Worm (Caenorhabditis elegans) whole organism, late embryonic: ENCODE measurements around the gene atg-9.

Source experiments
- F13H6.1 ChIP-seq: sonication (generic microtip); optimal IDR thresholded peaks from 2 replicates; lab custom pipeline; 2016; ENCODE audit warnings: missing genetic modification characterization, missing compliant biosample characterization
- K02D7.2 ChIP-seq: sonication (generic microtip); optimal IDR thresholded peaks from 2 replicates; lab custom pipeline; 2017; ENCODE audit warnings: mild to moderate bottlenecking, missing genetic modification characterization, missing compliant biosample characterization
- K09A11.1 ChIP-seq: sonication (generic microtip); optimal IDR thresholded peaks from 2 replicates; lab custom pipeline; 2017; ENCODE audit warnings: antibody characterized with exemption, mild to moderate bottlenecking, missing genetic modification characterization, missing compliant biosample characterization; ENCODE audit not compliant: insufficient read depth
- T23F11.4 ChIP-seq: fragments of 200-800 bp; sonication (Bioruptor generic); optimal IDR thresholded peaks from 2 replicates; lab custom pipeline; 2018; ENCODE audit warnings: mild to moderate bottlenecking, missing genetic modification characterization, missing compliant biosample characterization
- Y22D7AL.16 ChIP-seq: sonication (generic microtip); optimal IDR thresholded peaks from 2 replicates; lab custom pipeline; 2016; ENCODE audit warnings: missing genetic modification characterization, missing compliant biosample characterization
- ama-1 ChIP-seq: fragments of 150-350 bp; optimal IDR thresholded peaks from 2 replicates; lab custom pipeline; 2014
- ceh-18 ChIP-seq: sonication (generic microtip); optimal IDR thresholded peaks from 2 replicates; lab custom pipeline; 2016; ENCODE audit warnings: missing genetic modification characterization, missing compliant biosample characterization
- ceh-2 ChIP-seq: sonication (generic microtip); optimal IDR thresholded peaks from 2 replicates; lab custom pipeline; 2016; ENCODE audit warnings: missing genotype, missing genetic modification characterization, missing compliant biosample characterization
- ceh-24 ChIP-seq: sonication (generic microtip); optimal IDR thresholded peaks from 2 replicates; lab custom pipeline; 2016; ENCODE audit warnings: mild to moderate bottlenecking, missing genetic modification characterization, missing compliant biosample characterization
- ceh-30 ChIP-seq: fragments of 150-350 bp; optimal IDR thresholded peaks from 2 replicates; lab custom pipeline; 2014; ENCODE audit warnings: missing biosample characterization, missing genetic modification characterization
- ceh-31 ChIP-seq: sonication (generic microtip); optimal IDR thresholded peaks from 2 replicates; lab custom pipeline; 2016; ENCODE audit warnings: missing genetic modification characterization, missing compliant biosample characterization
- ceh-34 ChIP-seq: sonication (generic microtip); optimal IDR thresholded peaks from 2 replicates; lab custom pipeline; 2016; ENCODE audit warnings: mild to moderate bottlenecking, missing genetic modification characterization, missing compliant biosample characterization
- ceh-45 ChIP-seq: fragments of 200-800 bp; sonication (Bioruptor generic); IDR thresholded peaks from 2 replicates; pipeline ENCODE4 v1.3.6; 2022; ENCODE audit warnings: missing genetic modification reagents, missing genetic modification characterization, missing compliant biosample characterization
- ceh-48 ChIP-seq: sonication (generic microtip); optimal IDR thresholded peaks from 2 replicates; lab custom pipeline; 2016; ENCODE audit warnings: missing genetic modification characterization, inconsistent platforms, missing compliant biosample characterization
- che-1 ChIP-seq: sonication (generic microtip); optimal IDR thresholded peaks from 2 replicates; lab custom pipeline; 2016; ENCODE audit warnings: mild to moderate bottlenecking, missing genetic modification characterization, missing compliant biosample characterization
- dmd-4 ChIP-seq: sonication (generic microtip); optimal IDR thresholded peaks from 2 replicates; lab custom pipeline; 2016; ENCODE audit warnings: borderline replicate concordance, missing genetic modification characterization, missing compliant biosample characterization
- dve-1 ChIP-seq: sonication (generic microtip); optimal IDR thresholded peaks from 2 replicates; lab custom pipeline; 2017; ENCODE audit warnings: antibody characterized with exemption, mild to moderate bottlenecking, missing genetic modification characterization, missing compliant biosample characterization
- elt-2 ChIP-seq: sonication (generic microtip); optimal IDR thresholded peaks from 2 replicates; lab custom pipeline; 2016; ENCODE audit warnings: missing genetic modification reagents, missing genetic modification characterization, missing compliant biosample characterization
- elt-4 ChIP-seq: sonication (generic microtip); optimal IDR thresholded peaks from 2 replicates; lab custom pipeline; 2016; ENCODE audit warnings: missing genetic modification characterization, missing compliant biosample characterization
- ets-4 ChIP-seq: sonication (generic microtip); optimal IDR thresholded peaks from 2 replicates; lab custom pipeline; 2016; ENCODE audit warnings: missing genetic modification characterization, missing compliant biosample characterization
- eyg-1 ChIP-seq: sonication (generic microtip); optimal IDR thresholded peaks from 2 replicates; lab custom pipeline; 2016; ENCODE audit warnings: missing genotype, missing genetic modification characterization, missing compliant biosample characterization
- fax-1 ChIP-seq: sonication (generic microtip); optimal IDR thresholded peaks from 2 replicates; lab custom pipeline; 2016; ENCODE audit warnings: missing genotype, missing genetic modification characterization, missing compliant biosample characterization
- fkh-10 ChIP-seq: fragments of 150-350 bp; optimal IDR thresholded peaks from 2 replicates; lab custom pipeline; 2014; ENCODE audit warnings: missing biosample characterization, missing genetic modification reagents, missing genetic modification characterization
- gmeb-2 ChIP-seq: sonication (generic microtip); optimal IDR thresholded peaks from 2 replicates; lab custom pipeline; 2016; ENCODE audit warnings: missing genetic modification characterization, inconsistent platforms, missing compliant biosample characterization
- hlh-13 ChIP-seq: fragments of 200-800 bp; sonication (Bioruptor generic); optimal IDR thresholded peaks from 2 replicates; lab custom pipeline; 2018; ENCODE audit warnings: mild to moderate bottlenecking, missing genetic modification characterization, missing compliant biosample characterization
- hlh-30 ChIP-seq: sonication (generic microtip); optimal IDR thresholded peaks from 2 replicates; lab custom pipeline; 2017; ENCODE audit warnings: antibody characterized with exemption, missing genetic modification characterization, missing compliant biosample characterization; ENCODE audit not compliant: insufficient read depth
- lim-6 ChIP-seq: sonication (generic microtip); optimal IDR thresholded peaks from 2 replicates; lab custom pipeline; 2016; ENCODE audit warnings: missing genetic modification characterization, missing compliant biosample characterization
- madf-2 ChIP-seq: sonication (generic microtip); optimal IDR thresholded peaks from 2 replicates; lab custom pipeline; 2017; ENCODE audit warnings: missing genetic modification characterization, missing compliant biosample characterization
- mec-3 ChIP-seq: sonication (generic microtip); optimal IDR thresholded peaks from 2 replicates; lab custom pipeline; 2016; ENCODE audit warnings: borderline replicate concordance, missing genetic modification characterization, missing compliant biosample characterization
- nfya-1 ChIP-seq: sonication (generic microtip); optimal IDR thresholded peaks from 2 replicates; lab custom pipeline; 2017; ENCODE audit warnings: missing genetic modification characterization, mild to moderate bottlenecking, missing compliant biosample characterization, antibody characterized with exemption, moderate library complexity
- nhr-11 ChIP-seq: fragments of 150-350 bp; optimal IDR thresholded peaks from 2 replicates; lab custom pipeline; 2014; ENCODE audit warnings: missing biosample characterization, missing genetic modification characterization
- nhr-232 ChIP-seq: sonication (generic microtip); optimal IDR thresholded peaks from 2 replicates; lab custom pipeline; 2016; ENCODE audit warnings: missing genetic modification characterization, missing compliant biosample characterization
- npax-4 ChIP-seq: sonication (generic microtip); optimal IDR thresholded peaks from 2 replicates; lab custom pipeline; 2016; ENCODE audit warnings: missing genetic modification characterization, missing compliant biosample characterization
- pax-1 ChIP-seq: fragments of 150-350 bp; optimal IDR thresholded peaks from 2 replicates; lab custom pipeline; 2014; ENCODE audit warnings: missing biosample characterization, missing genetic modification characterization
- pha-4 ChIP-seq: fragments of 150-350 bp; optimal IDR thresholded peaks from 2 replicates; lab custom pipeline; 2018; ENCODE audit warnings: missing biosample characterization, missing genetic modification reagents, missing genetic modification characterization
- pqm-1 ChIP-seq: sonication (generic microtip); optimal IDR thresholded peaks from 2 replicates; lab custom pipeline; 2016; ENCODE audit warnings: missing genetic modification characterization, missing compliant biosample characterization
- pros-1 ChIP-seq: fragments of 150-350 bp; optimal IDR thresholded peaks from 2 replicates; lab custom pipeline; 2014; ENCODE audit warnings: missing biosample characterization, missing genetic modification reagents, missing genetic modification characterization
- ref-2 ChIP-seq: sonication (generic microtip); optimal IDR thresholded peaks from 2 replicates; lab custom pipeline; 2016; ENCODE audit warnings: missing genetic modification characterization, missing compliant biosample characterization
- rnt-1 ChIP-seq: sonication (generic microtip); optimal IDR thresholded peaks from 2 replicates; lab custom pipeline; 2016; ENCODE audit warnings: missing genetic modification characterization, missing compliant biosample characterization
- syd-9 ChIP-seq: sonication (generic microtip); optimal IDR thresholded peaks from 2 replicates; lab custom pipeline; 2016; ENCODE audit warnings: mild to moderate bottlenecking, missing genetic modification characterization, moderate library complexity, missing compliant biosample characterization
- tbx-2 ChIP-seq: sonication (generic microtip); optimal IDR thresholded peaks from 2 replicates; lab custom pipeline; 2016; ENCODE audit warnings: missing genetic modification characterization, missing compliant biosample characterization
- tbx-7 ChIP-seq: sonication (generic microtip); optimal IDR thresholded peaks from 2 replicates; lab custom pipeline; 2016; ENCODE audit warnings: missing genotype, missing genetic modification characterization, missing compliant biosample characterization
- ttx-3 ChIP-seq: sonication (generic microtip); optimal IDR thresholded peaks from 2 replicates; lab custom pipeline; 2016; ENCODE audit warnings: missing genetic modification reagents, missing genetic modification characterization, missing compliant biosample characterization
- unc-42 ChIP-seq: sonication (generic microtip); optimal IDR thresholded peaks from 2 replicates; lab custom pipeline; 2016; ENCODE audit warnings: missing genotype, missing genetic modification characterization, missing compliant biosample characterization
- unc-55 ChIP-seq: sonication (generic microtip); optimal IDR thresholded peaks from 2 replicates; lab custom pipeline; 2017; ENCODE audit warnings: missing biosample characterization, missing genetic modification reagents, missing genetic modification characterization
- ztf-16 ChIP-seq: sonication (generic microtip); optimal IDR thresholded peaks from 2 replicates; lab custom pipeline; 2017; ENCODE audit warnings: missing genetic modification characterization, missing compliant biosample characterization

Gene atg-9

DNA sequence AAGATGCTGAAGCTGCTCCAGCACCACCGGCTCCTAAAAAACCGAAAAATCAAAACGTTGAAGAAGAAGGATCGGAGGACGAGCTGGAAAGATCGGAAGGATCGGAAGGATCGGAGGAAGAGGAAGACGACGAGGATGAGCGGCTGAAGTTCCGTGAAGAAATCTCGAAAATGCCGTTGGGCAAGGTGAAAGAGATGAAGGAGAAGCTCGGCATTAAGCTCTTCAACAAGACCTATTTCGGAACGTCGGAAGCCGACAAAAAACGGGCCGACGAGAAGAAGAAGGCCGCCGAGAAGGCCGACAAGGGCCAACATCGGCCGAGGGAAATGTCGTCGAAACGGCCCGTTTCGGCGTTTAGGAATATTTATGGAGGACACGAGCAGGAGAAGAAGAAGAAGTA, 12.1 kb downstream of the atg-9 start:
- no peak for TF ChIP-seq ceh-2 (tag; lab: Kevin White, UChicago)
- TF ChIP-seq nfya-1 (tag; lab: Kevin White, UChicago): no peak
- no peak for TF ChIP-seq ama-1 (lab: Kevin White, UChicago)
- no peak for TF ChIP-seq dmd-4 (tag; lab: Kevin White, UChicago)
- TF ChIP-seq nhr-11: no peak
- TF ChIP-seq ceh-34 (tag; lab: Kevin White, UChicago): no peak
- no peak for TF ChIP-seq unc-42 (tag; lab: Kevin White, UChicago)
- no peak for TF ChIP-seq K09A11.1 (tag; lab: Kevin White, UChicago)
- TF ChIP-seq hlh-30 (tag; lab: Kevin White, UChicago): no peak
- no peak for TF ChIP-seq ceh-45
- TF ChIP-seq elt-4 (tag; lab: Kevin White, UChicago): no peak
- TF ChIP-seq dve-1 (tag; lab: Kevin White, UChicago): no peak
- no peak for TF ChIP-seq K02D7.2 (tag; lab: Kevin White, UChicago)
- no peak for TF ChIP-seq ref-2 (tag; lab: Kevin White, UChicago)
- no peak for TF ChIP-seq lim-6
- no peak for TF ChIP-seq ceh-31 (tag; lab: Kevin White, UChicago)
- TF ChIP-seq che-1 (tag; lab: Kevin White, UChicago): no peak
- TF ChIP-seq pha-4 (tag; lab: Kevin White, UChicago): no peak

DNA sequence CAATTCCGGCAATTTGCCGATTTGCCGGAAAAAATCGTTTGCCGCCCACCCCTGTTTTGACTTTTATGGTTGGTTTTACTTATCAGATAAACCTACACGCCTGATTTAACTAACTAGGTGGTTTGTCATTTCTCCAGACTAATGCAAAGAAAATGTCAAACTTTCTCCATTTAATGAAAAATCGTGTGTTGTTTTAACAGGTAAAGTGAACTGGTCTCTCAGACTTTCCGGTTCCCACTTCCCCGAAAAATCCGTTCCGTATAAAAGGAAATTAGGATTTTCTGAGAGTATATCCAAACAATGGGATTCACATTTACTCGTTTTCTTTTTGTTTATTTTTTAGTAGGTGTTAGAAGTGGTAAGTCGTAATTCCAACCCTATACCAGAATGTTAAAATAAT, 15.5 kb downstream of the atg-9 start, which contains the start of gene mltn-6:
TSS of gene mltn-6 (plus strand) at position 301 of the 400 bp plus-strand sequence.
- TF ChIP-seq fax-1 (tag; lab: Kevin White, UChicago): no peak
- no peak for TF ChIP-seq ttx-3
- TF ChIP-seq Y22D7AL.16 (tag; lab: Kevin White, UChicago): no peak
- TF ChIP-seq ama-1 (lab: Kevin White, UChicago): no peak
- no peak for TF ChIP-seq ceh-24 (tag; lab: Kevin White, UChicago)
- no peak for TF ChIP-seq elt-2
- TF ChIP-seq npax-4 (tag; lab: Kevin White, UChicago): no peak
- no peak for TF ChIP-seq ceh-34 (tag; lab: Kevin White, UChicago)
- TF ChIP-seq ets-4: no peak
- TF ChIP-seq tbx-2 (tag; lab: Kevin White, UChicago): no peak
- no peak for TF ChIP-seq hlh-13
- no peak for TF ChIP-seq ceh-48 (tag; lab: Kevin White, UChicago)
- no peak for TF ChIP-seq T23F11.4 (GFP tag; lab: Kevin White, UChicago)
- no peak for TF ChIP-seq pros-1 (tag; lab: Kevin White, UChicago)
- no peak for TF ChIP-seq nhr-11

DNA sequence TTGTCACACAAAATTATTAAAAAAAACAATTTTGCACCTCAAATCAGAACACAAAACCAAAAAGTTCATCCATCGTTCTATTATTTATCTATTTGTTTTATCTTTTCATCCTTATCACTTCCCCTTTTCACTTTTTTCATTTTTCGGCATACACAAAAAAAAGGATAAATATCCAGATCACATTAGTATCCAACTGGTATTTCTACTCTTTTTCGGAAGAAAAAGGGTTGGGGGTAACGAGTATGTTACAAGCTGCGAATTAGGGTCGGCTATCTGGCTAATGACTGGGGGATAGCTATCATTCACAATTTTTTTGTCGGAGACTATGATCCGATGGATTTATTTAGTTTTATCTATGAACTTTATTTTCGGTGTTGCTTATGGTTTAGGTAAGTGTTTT, 20.8 kb downstream of the atg-9 start, which contains the start of gene mltn-7:
TSS of gene mltn-7 (plus strand) at position 301 of the 400 bp plus-strand sequence.
- TF ChIP-seq mec-3 (tag; lab: Kevin White, UChicago) (no peak), pha-4 (tag; lab: Kevin White, UChicago) (no peak), dmd-4 (tag; lab: Kevin White, UChicago) (no peak), pqm-1 (no peak), ama-1 (lab: Kevin White, UChicago) (no peak), ttx-3 (no peak), ceh-30 (tag; lab: Kevin White, UChicago) (no peak), eyg-1 (tag; lab: Kevin White, UChicago) (no peak), fkh-10 (GFP tag; lab: Kevin White, UChicago) (no peak), fax-1 (tag; lab: Kevin White, UChicago) (no peak), gmeb-2 (tag; lab: Kevin White, UChicago) (no peak), ceh-2 (tag; lab: Kevin White, UChicago) (no peak)

DNA sequence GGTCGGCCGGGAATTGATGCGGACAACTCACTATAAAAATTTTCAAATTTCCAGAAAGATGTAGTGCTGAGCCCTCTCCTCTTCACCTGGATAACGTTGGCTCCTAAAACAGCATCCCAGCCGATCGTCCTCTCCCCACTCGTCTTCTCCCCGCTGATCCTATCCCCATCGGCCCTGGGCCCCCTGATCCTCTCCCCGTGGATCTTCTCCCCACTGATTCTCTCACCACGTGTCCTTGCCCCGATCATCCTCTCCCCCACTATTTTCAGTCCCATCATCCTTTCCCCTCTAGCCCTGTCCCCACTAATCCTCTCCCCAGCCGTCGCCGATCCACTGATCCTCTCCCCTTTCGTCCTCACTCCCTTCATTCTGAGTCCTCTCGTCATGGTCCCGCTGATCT, 24.0 kb downstream of the atg-9 start:
- TF ChIP-seq K02D7.2 (tag; lab: Kevin White, UChicago) (no peak), F13H6.1 (tag; lab: Kevin White, UChicago) (no peak), ceh-18 (tag; lab: Kevin White, UChicago) (no peak), nhr-232 (tag; lab: Kevin White, UChicago) (no peak), ceh-31 (tag; lab: Kevin White, UChicago) (no peak), Y22D7AL.16 (tag; lab: Kevin White, UChicago) (no peak), tbx-7 (tag; lab: Kevin White, UChicago) (no peak), unc-55 (GFP tag; lab: Kevin White, UChicago) (no peak), madf-2 (no peak), pha-4 (tag; lab: Kevin White, UChicago) (no peak), rnt-1 (no peak), syd-9 (no peak), pax-1 (no peak), fax-1 (tag; lab: Kevin White, UChicago) (no peak), ztf-16 (tag; lab: Kevin White, UChicago) (no peak), tbx-2 (tag; lab: Kevin White, UChicago) (no peak), ceh-24 (tag; lab: Kevin White, UChicago) (no peak), ama-1 (lab: Kevin White, UChicago) (no peak), ceh-48 (tag; lab: Kevin White, UChicago) (no peak), elt-2 (no peak)
